Fruit fly (Drosophila melanogaster) whole organism: ENCODE data around the gene Exo84.
A peak's percentile ranks its signal among the peaks of the same experiment; 100 is the strongest.

Source experiments
- EcR ChIP-seq, 2 experiments: fragments of >200 bp; optimal IDR thresholded peaks; 2 replicates each; lab custom pipeline; 2017; ENCODE audit warnings: missing biosample characterization in 2 of 2, missing genetic modification characterization in 2 of 2, missing genetic modification reagents in 2 of 2
- pan ChIP-seq: fragments of >200 bp; optimal IDR thresholded peaks from 2 replicates; lab custom pipeline; 2017
- psq ChIP-seq: fragments of >200 bp; optimal IDR thresholded peaks from 2 replicates; lab custom pipeline; 2017
- usp ChIP-seq: fragments of >200 bp; optimal IDR thresholded peaks from 2 replicates; lab custom pipeline; 2017; ENCODE audit warnings: missing biosample characterization, missing genetic modification characterization, mixed read lengths

DNA sequence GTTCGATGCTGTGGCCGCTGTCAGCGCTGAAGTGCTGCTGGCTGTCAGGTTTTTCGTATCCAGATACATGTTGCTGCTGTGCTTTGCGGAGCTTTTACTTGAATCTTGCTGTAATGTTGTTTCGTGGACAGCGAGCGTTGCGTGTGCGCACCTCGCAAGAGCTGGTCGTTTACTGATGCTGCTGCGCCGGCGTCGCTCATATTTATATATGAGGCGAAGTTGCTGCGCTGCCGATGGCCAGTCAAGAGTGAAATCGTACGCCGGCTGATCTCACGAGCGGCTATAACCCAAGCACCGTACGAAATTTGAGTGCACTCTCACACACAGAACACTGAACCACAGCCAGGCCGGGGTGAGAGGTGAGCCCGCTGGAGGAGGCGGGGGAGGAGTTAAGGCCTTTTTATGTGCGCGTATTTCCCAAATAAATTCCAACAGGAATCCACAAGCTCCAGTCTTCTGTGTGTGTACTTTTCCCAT, 34.7 kb downstream of the Exo84 start:
- TF ChIP-seq usp (no peak), EcR (GFP tag; optimal IDR thresholded peaks at IDR 0.05; lab: Kevin White, UChicago) (peak in 1 of 2 experiments; percentile 29), psq (no peak), pan (no peak)
